Worm (Caenorhabditis elegans): ENCODE data around the gene sri-72.

DNA sequence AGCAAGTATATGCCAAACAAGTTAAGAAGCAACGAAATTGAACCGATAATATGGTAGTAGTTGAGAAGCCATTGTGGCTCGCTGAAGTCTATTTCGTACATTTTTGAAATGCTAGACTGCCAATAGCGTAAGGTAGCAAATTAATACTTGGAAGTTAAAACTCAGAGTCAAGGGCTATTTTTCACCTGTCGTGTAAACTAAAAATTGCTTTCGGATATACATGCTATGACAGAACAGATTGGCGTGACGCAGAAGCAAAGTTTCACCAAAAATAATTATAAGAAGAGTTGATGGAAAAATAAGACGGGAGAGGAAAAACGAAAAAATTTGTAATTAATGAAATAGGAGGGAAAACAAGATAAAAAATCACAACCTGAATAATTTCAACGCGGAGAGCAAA lies 2.0 kb downstream of the sri-72 start, which contains the start of gene sri-73:
- TF ChIP-seq him-1 (tag; optimal IDR thresholded peaks at IDR 0.05) (no peak), dao-5 (tag; optimal IDR thresholded peaks at IDR 0.05) (no peak)

Measured in whole organism, L4/young adult.